Worm (Caenorhabditis elegans) whole organism, late embryonic: Measurements from ENCODE around the gene Y1B5A.1.

Experiments
- ama-1 ChIP-seq: fragments of 150-350 bp; optimal IDR thresholded peaks from 2 replicates; lab custom pipeline; 2014
- fkh-10 ChIP-seq: fragments of 150-350 bp; optimal IDR thresholded peaks from 2 replicates; lab custom pipeline; 2014; ENCODE audit warnings: missing biosample characterization, missing genetic modification reagents, missing genetic modification characterization
- odd-2 ChIP-seq: sonication (generic microtip); optimal IDR thresholded peaks from 2 replicates; lab custom pipeline; 2017; ENCODE audit warnings: antibody characterized with exemption, mild to moderate bottlenecking, missing genetic modification characterization, missing compliant biosample characterization
- pha-4 ChIP-seq: fragments of 150-350 bp; optimal IDR thresholded peaks from 2 replicates; lab custom pipeline; 2018; ENCODE audit warnings: missing biosample characterization, missing genetic modification reagents, missing genetic modification characterization

ce11 chrX:7096349-7096748 is 11.2 kb downstream of the Y1B5A.1 start, which contains the start of gene C36B7.5:
- no peak for TF ChIP-seq pha-4 (tag; lab: Kevin White, UChicago)
- no peak for TF ChIP-seq fkh-10 (GFP tag; lab: Kevin White, UChicago)
- TF ChIP-seq ama-1 (lab: Kevin White, UChicago) = no peak
- TF ChIP-seq odd-2 (tag; lab: Kevin White, UChicago) = no peak
